Fruit fly (Drosophila melanogaster): ENCODE measurements around the gene TTLL1B.
A peak's percentile ranks its signal among the peaks of the same experiment; 100 is the strongest.

TTLL1B gene

DNA sequence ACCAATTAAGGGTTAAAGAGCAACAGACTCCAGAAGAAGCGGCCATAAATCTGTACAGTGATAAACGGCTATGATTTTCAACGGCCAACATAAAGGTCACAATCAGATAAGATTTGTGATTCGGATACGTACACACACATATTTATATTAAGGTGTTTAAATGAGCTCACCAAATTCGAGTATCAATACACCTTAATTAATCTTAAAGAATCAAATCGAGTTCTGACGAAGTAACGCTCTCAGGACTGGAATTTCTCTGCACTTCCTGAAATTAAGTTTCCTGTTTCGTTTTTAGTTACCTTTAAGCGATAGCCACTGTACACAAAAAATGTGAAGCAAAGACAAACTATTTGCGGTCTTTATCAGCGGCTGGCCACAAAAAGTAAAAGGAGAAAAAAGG is 24.2 kb upstream of the TTLL1B start (continued):
- TF ChIP-seq Eip93F (GFP tag; optimal IDR thresholded peaks at IDR 0.05) (no peak), CG4318 (GFP tag; optimal IDR thresholded peaks at IDR 0.05) (peak; percentile 69), Sox102F (GFP tag; optimal IDR thresholded peaks at IDR 0.05) (peak; percentile 19), esn (GFP tag; optimal IDR thresholded peaks at IDR 0.05) (peak; percentile 26), net (GFP tag; optimal IDR thresholded peaks at IDR 0.05) (peak; percentile 61), svp (GFP tag) (peak; percentile 79), OdsH (GFP tag; optimal IDR thresholded peaks at IDR 0.05) (peak; percentile 78), CG11294 (GFP tag; IDR thresholded peaks at IDR 0.05) (0 out of 2 replicates have a peak, but pooled peaks have one; percentile 20), Hr4 (GFP tag; optimal IDR thresholded peaks at IDR 0.05) (peak; percentile 83), Hr38 (GFP tag; optimal IDR thresholded peaks at IDR 0.05) (no peak), CG1621 (tag; optimal IDR thresholded peaks at IDR 0.05) (peak; percentile 40), Eip75B (GFP tag; optimal IDR thresholded peaks at IDR 0.05) (peak; percentile 52), dac (GFP tag; optimal IDR thresholded peaks at IDR 0.05) (no peak), CG8119 (GFP tag; IDR thresholded peaks at IDR 0.05) (peak; percentile 71), CG31627 (GFP tag; optimal IDR thresholded peaks at IDR 0.05) (peak; percentile 34), fd85E (GFP tag; optimal IDR thresholded peaks at IDR 0.05) (no peak), dsx (GFP tag; optimal IDR thresholded peaks at IDR 0.05; ENCODE audit: poor library complexity, severe bottlenecking) (peak; percentile 41), Eip78C (GFP tag) (peak; percentile 87), Hr39 (GFP tag; optimal IDR thresholded peaks at IDR 0.05) (peak; percentile 43), CG16779 (tag; optimal IDR thresholded peaks at IDR 0.05) (no peak), CG10669 (GFP tag; optimal IDR thresholded peaks at IDR 0.05) (peak; percentile 64), CG8319 (GFP tag; optimal IDR thresholded peaks at IDR 0.05) (no peak), CG6792 (GFP tag; optimal IDR thresholded peaks at IDR 0.05) (peak; percentile 27), CG3032 (tag; optimal IDR thresholded peaks at IDR 0.05) (peak; percentile 64), CG32006 (GFP tag; optimal IDR thresholded peaks at IDR 0.05) (peak; percentile 85), pdm3 (GFP tag; optimal IDR thresholded peaks at IDR 0.05) (peak; percentile 73), CG34406 (GFP tag; optimal IDR thresholded peaks at IDR 0.05) (peak; percentile 16), CG3919 (GFP tag; optimal IDR thresholded peaks at IDR 0.05) (peak; percentile 52), CG11762 (GFP tag; optimal IDR thresholded peaks at IDR 0.05; ENCODE audit: insufficient read depth) (no peak), CG6276 (GFP tag; optimal IDR thresholded peaks at IDR 0.05) (peak; percentile 52), CG9139 (GFP tag; optimal IDR thresholded peaks at IDR 0.05) (no peak), CG8632 (GFP tag; optimal IDR thresholded peaks at IDR 0.05) (peak; percentile 44), Gug (GFP tag; IDR thresholded peaks at IDR 0.05) (peak; percentile 56), salr (GFP tag; optimal IDR thresholded peaks at IDR 0.05) (peak; percentile 35 to 81), CG10631 (GFP tag; optimal IDR thresholded peaks at IDR 0.05) (peak; percentile 54)

DNA sequence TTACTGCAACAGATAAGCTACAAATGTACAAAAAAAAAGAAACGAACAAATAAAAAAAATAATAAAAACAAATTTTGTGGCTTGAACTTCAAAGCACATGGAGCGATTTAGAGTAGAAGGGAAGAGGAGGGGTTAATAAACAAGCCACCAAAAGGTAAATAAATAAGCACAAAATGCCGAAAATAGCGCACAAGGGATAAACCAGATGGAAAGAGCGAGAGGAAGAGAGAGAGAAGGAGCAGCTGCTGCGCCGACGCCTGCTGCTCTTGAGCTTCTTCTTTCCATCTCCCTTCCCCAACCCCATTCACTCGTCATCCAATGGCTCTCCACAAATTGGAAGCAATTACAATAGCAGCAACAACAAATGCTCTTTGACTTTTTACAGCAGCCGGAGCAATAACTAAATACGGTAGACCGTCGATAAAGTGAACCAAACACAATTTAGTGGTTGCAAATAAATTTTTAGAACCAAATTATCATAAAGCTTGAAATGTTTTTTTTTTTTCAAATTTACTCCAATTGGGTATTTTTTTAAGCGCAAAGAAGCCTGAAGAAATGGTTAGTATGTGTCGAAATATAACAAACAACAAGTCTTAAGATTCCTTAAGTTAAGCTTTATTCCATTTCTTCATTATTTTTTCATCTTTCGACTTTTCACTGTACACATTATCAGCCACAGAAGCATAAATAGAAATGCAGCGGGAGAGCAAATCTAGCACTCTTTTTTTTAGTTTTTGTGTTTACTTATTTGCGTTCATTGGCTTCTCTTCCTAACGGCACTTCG is 23.5 kb upstream of the TTLL1B start:
- TF ChIP-seq CG6854 (GFP tag; optimal IDR thresholded peaks at IDR 0.05) (no peak), CG1621 (tag; optimal IDR thresholded peaks at IDR 0.05) (peak; percentile 68), lz (GFP tag; optimal IDR thresholded peaks at IDR 0.05) (peak; percentile 69), CG16779 (tag; optimal IDR thresholded peaks at IDR 0.05) (peak; percentile 60), Blimp-1 (GFP tag; optimal IDR thresholded peaks at IDR 0.05) (peak; percentile 21), CG8632 (GFP tag; optimal IDR thresholded peaks at IDR 0.05) (peak; percentile 49), CG8319 (GFP tag; optimal IDR thresholded peaks at IDR 0.05) (peak; percentile 63), fd59A (GFP tag; optimal IDR thresholded peaks at IDR 0.05) (peak; percentile 87), CG11294 (GFP tag; IDR thresholded peaks at IDR 0.05) (peak; percentile 92), Eip93F (GFP tag; optimal IDR thresholded peaks at IDR 0.05) (no peak), Gug (GFP tag; IDR thresholded peaks at IDR 0.05) (peak; percentile 92), Sox102F (GFP tag; optimal IDR thresholded peaks at IDR 0.05) (peak; percentile 56), Sox15 (GFP tag; optimal IDR thresholded peaks at IDR 0.05) (peak; percentile 68), Met (GFP tag; optimal IDR thresholded peaks at IDR 0.05) (peak; percentile 75), Hr39 (GFP tag; optimal IDR thresholded peaks at IDR 0.05) (peak; percentile 78), achi (GFP tag; optimal IDR thresholded peaks at IDR 0.05) (peak; percentile 90), CG7368 (GFP tag; optimal IDR thresholded peaks at IDR 0.05) (peak; percentile 79), fd85E (GFP tag; optimal IDR thresholded peaks at IDR 0.05) (peak; percentile 6), CG6276 (GFP tag; optimal IDR thresholded peaks at IDR 0.05) (peak; percentile 93), spab (GFP tag; optimal IDR thresholded peaks at IDR 0.05) (peak; percentile 80), CG8119 (GFP tag; IDR thresholded peaks at IDR 0.05) (peak; percentile 96), salr (GFP tag; optimal IDR thresholded peaks at IDR 0.05) (peak; percentile 67 to 94), CG10669 (GFP tag; optimal IDR thresholded peaks at IDR 0.05) (peak; percentile 85), CG11762 (GFP tag; optimal IDR thresholded peaks at IDR 0.05; ENCODE audit: insufficient read depth) (peak; percentile 85), Eip78C (GFP tag) (peak; percentile 97), CG31627 (GFP tag; optimal IDR thresholded peaks at IDR 0.05) (peak; percentile 79), Hr4 (GFP tag; optimal IDR thresholded peaks at IDR 0.05) (peak; percentile 97), Ets96B (tag; optimal IDR thresholded peaks at IDR 0.05) (peak; percentile 71), CG6792 (GFP tag; optimal IDR thresholded peaks at IDR 0.05) (peak; percentile 70), dac (GFP tag; optimal IDR thresholded peaks at IDR 0.05) (peak; percentile 84), CG32006 (GFP tag; optimal IDR thresholded peaks at IDR 0.05) (peak; percentile 97)

Data from whole organism, prepupa.